Worm (Caenorhabditis elegans) whole organism, L2 larva: ENCODE data around the gene dpf-4.

Experiments used
- C34F6.9 ChIP-seq: fragments of 150-350 bp; optimal IDR thresholded peaks from 2 replicates; lab custom pipeline; 2014; ENCODE audit warnings: missing biosample characterization, missing genetic modification characterization
- F13H6.1 ChIP-seq: sonication (generic microtip); optimal IDR thresholded peaks from 2 replicates; lab custom pipeline; 2016; ENCODE audit warnings: missing genetic modification characterization, missing compliant biosample characterization
- R02D3.7 ChIP-seq: fragments of 150-350 bp; optimal IDR thresholded peaks from 2 replicates; lab custom pipeline; 2014; ENCODE audit warnings: missing biosample characterization, missing genetic modification characterization
- Y55F3AM.14 ChIP-seq: fragments of 200-800 bp; sonication (Bioruptor generic); optimal IDR thresholded peaks from 2 replicates; lab custom pipeline; 2018; ENCODE audit warnings: mild to moderate bottlenecking, missing genetic modification characterization, missing compliant biosample characterization
- ZK546.5 ChIP-seq: sonication (generic microtip); optimal IDR thresholded peaks from 2 replicates; lab custom pipeline; 2017; ENCODE audit warnings: missing biosample characterization, missing genetic modification characterization
- alr-1 ChIP-seq: fragments of 150-350 bp; optimal IDR thresholded peaks from 2 replicates; lab custom pipeline; 2014; ENCODE audit warnings: missing biosample characterization, missing genetic modification characterization
- aly-2 ChIP-seq: fragments of 150-350 bp; optimal IDR thresholded peaks from 2 replicates; lab custom pipeline; 2014; ENCODE audit warnings: missing biosample characterization, missing genetic modification characterization
- ama-1 ChIP-seq: fragments of 150-350 bp; optimal IDR thresholded peaks from 2 replicates; lab custom pipeline; 2018; ENCODE audit warnings: inconsistent platforms
- blmp-1 ChIP-seq: sonication (generic microtip); optimal IDR thresholded peaks from 2 replicates; lab custom pipeline; 2017; ENCODE audit warnings: missing genetic modification characterization, mild to moderate bottlenecking, missing compliant biosample characterization, antibody characterized with exemption, moderate library complexity; ENCODE audit not compliant: insufficient read depth
- ceh-16 ChIP-seq: fragments of 150-350 bp; optimal IDR thresholded peaks from 2 replicates; lab custom pipeline; 2014; ENCODE audit warnings: missing biosample characterization, missing genetic modification characterization
- ceh-82 ChIP-seq: fragments of 150-350 bp; optimal IDR thresholded peaks from 2 replicates; lab custom pipeline; 2014; ENCODE audit warnings: missing biosample characterization, missing genetic modification characterization
- crh-2 ChIP-seq: sonication (generic microtip); optimal IDR thresholded peaks from 2 replicates; lab custom pipeline; 2017; ENCODE audit warnings: missing biosample characterization, missing genetic modification characterization
- dmd-4 ChIP-seq: sonication (generic microtip); optimal IDR thresholded peaks from 2 replicates; lab custom pipeline; 2017; ENCODE audit warnings: missing biosample characterization, missing genetic modification characterization
- egl-27 ChIP-seq: sonication (generic microtip); optimal IDR thresholded peaks from 3 replicates; lab custom pipeline; 2017; ENCODE audit warnings: missing biosample characterization, missing genetic modification reagents, missing genetic modification characterization
- elt-1 ChIP-seq: fragments of 150-350 bp; optimal IDR thresholded peaks from 2 replicates; lab custom pipeline; 2014; ENCODE audit warnings: missing biosample characterization, missing genetic modification characterization
- elt-3 ChIP-seq: sonication (generic microtip); optimal IDR thresholded peaks from 2 replicates; lab custom pipeline; 2017; ENCODE audit warnings: missing biosample characterization, missing genetic modification characterization
- gmeb-1 ChIP-seq: fragments of 150-350 bp; optimal IDR thresholded peaks from 2 replicates; lab custom pipeline; 2014; ENCODE audit warnings: missing biosample characterization, missing genetic modification characterization
- lin-11 ChIP-seq: fragments of 150-350 bp; sonication (generic microtip); optimal IDR thresholded peaks from 2 replicates; lab custom pipeline; 2014; ENCODE audit warnings: missing biosample characterization, missing genetic modification characterization, inconsistent platforms, mixed read lengths
- lin-13 ChIP-seq: fragments of 150-350 bp; optimal IDR thresholded peaks from 2 replicates; lab custom pipeline; 2014; ENCODE audit warnings: missing biosample characterization, missing genetic modification reagents, missing genetic modification characterization
- lin-39 ChIP-seq: fragments of 150-350 bp; optimal IDR thresholded peaks from 2 replicates; lab custom pipeline; 2014; ENCODE audit warnings: missing biosample characterization, missing genetic modification reagents, missing genetic modification characterization
- lsy-2 ChIP-seq, 2 experiments: fragments of 150-350 bp in 1 of 2; sonication (generic microtip) in 1 of 2; optimal IDR thresholded peaks; 2 replicates each; lab custom pipeline; 2014 to 2017; ENCODE audit warnings: missing biosample characterization in 2 of 2, missing genetic modification characterization in 2 of 2
- mab-5 ChIP-seq: fragments of 150-350 bp; optimal IDR thresholded peaks from 2 replicates; lab custom pipeline; 2014; ENCODE audit warnings: missing biosample characterization, missing genetic modification characterization
- mbf-1 ChIP-seq: sonication (generic microtip); optimal IDR thresholded peaks from 2 replicates; lab custom pipeline; 2017; ENCODE audit warnings: missing biosample characterization, missing genetic modification characterization
- mdl-1 ChIP-seq, 2 experiments: fragments of 150-350 bp in 1 of 2; sonication (generic microtip) in 1 of 2; optimal IDR thresholded peaks; 2 replicates each; lab custom pipeline; 2017; ENCODE audit warnings: missing biosample characterization in 2 of 2, missing genetic modification characterization in 2 of 2
- nhr-10 ChIP-seq: sonication (generic microtip); optimal IDR thresholded peaks from 2 replicates; lab custom pipeline; 2017; ENCODE audit warnings: missing biosample characterization, missing genetic modification characterization
- nhr-11 ChIP-seq: fragments of 150-350 bp; optimal IDR thresholded peaks from 2 replicates; lab custom pipeline; 2014; ENCODE audit warnings: missing biosample characterization, missing genetic modification characterization
- nhr-12 ChIP-seq: fragments of 150-350 bp; optimal IDR thresholded peaks from 2 replicates; lab custom pipeline; 2014; ENCODE audit warnings: missing biosample characterization, missing genetic modification characterization
- nhr-129 ChIP-seq: fragments of 150-350 bp; optimal IDR thresholded peaks from 2 replicates; lab custom pipeline; 2014; ENCODE audit warnings: missing biosample characterization, missing genetic modification characterization
- nhr-21 ChIP-seq: fragments of 150-350 bp; optimal IDR thresholded peaks from 2 replicates; lab custom pipeline; 2014; ENCODE audit warnings: missing biosample characterization, missing genetic modification characterization
- nhr-23 ChIP-seq: fragments of 150-350 bp; optimal IDR thresholded peaks from 2 replicates; lab custom pipeline; 2014; ENCODE audit warnings: missing biosample characterization, missing genetic modification reagents, missing genetic modification characterization
- nhr-237 ChIP-seq: fragments of 150-350 bp; optimal IDR thresholded peaks from 2 replicates; lab custom pipeline; 2014; ENCODE audit warnings: missing biosample characterization, missing genetic modification characterization
- nhr-25 ChIP-seq: fragments of 150-350 bp; sonication (generic microtip); optimal IDR thresholded peaks from 3 replicates; lab custom pipeline; 2014; ENCODE audit warnings: missing biosample characterization, missing genetic modification characterization
- nhr-6 ChIP-seq: fragments of 150-350 bp; optimal IDR thresholded peaks from 2 replicates; lab custom pipeline; 2014; ENCODE audit warnings: missing biosample characterization, missing genetic modification characterization
- peb-1 ChIP-seq: fragments of 150-350 bp; optimal IDR thresholded peaks from 2 replicates; lab custom pipeline; 2014; ENCODE audit warnings: missing biosample characterization, missing genetic modification characterization
- sem-4 ChIP-seq: fragments of 150-350 bp; optimal IDR thresholded peaks from 2 replicates; lab custom pipeline; 2014; ENCODE audit warnings: missing biosample characterization, missing genetic modification reagents, missing genetic modification characterization
- skn-1 ChIP-seq: sonication (generic microtip); optimal IDR thresholded peaks from 2 replicates; lab custom pipeline; 2017; ENCODE audit warnings: missing biosample characterization, missing genetic modification characterization
- sma-9 ChIP-seq, 2 experiments: fragments of 150-350 bp in 1 of 2; sonication (generic microtip) in 1 of 2; optimal IDR thresholded peaks; 2 replicates each; lab custom pipeline; 2014 to 2016; ENCODE audit warnings: missing genetic modification characterization in 2 of 2, mild to moderate bottlenecking in 1 of 2, missing biosample characterization in 1 of 2, missing compliant biosample characterization in 1 of 2, missing genetic modification reagents in 1 of 2, moderate library complexity in 1 of 2
- snpc-4 ChIP-seq: fragments of 150-350 bp; optimal IDR thresholded peaks from 2 replicates; lab custom pipeline; 2014; ENCODE audit warnings: missing biosample characterization, missing genetic modification characterization
- unc-39 ChIP-seq: fragments of 150-350 bp; optimal IDR thresholded peaks from 2 replicates; lab custom pipeline; 2014; ENCODE audit warnings: missing biosample characterization, missing genetic modification characterization
- unc-62 ChIP-seq: fragments of 150-350 bp; optimal IDR thresholded peaks from 2 replicates; lab custom pipeline; 2014; ENCODE audit warnings: missing biosample characterization, missing genetic modification reagents, missing genetic modification characterization
- zag-1 ChIP-seq: fragments of 150-350 bp; optimal IDR thresholded peaks from 2 replicates; lab custom pipeline; 2014; ENCODE audit warnings: missing biosample characterization, missing genetic modification characterization
- ztf-1 ChIP-seq: fragments of 200-800 bp; sonication (Bioruptor generic); conservative IDR thresholded peaks from 2 replicates; pipeline ENCODE4 v1.3.6; 2022; ENCODE audit warnings: missing genetic modification characterization, missing compliant biosample characterization
- ztf-11 ChIP-seq: sonication (generic microtip); optimal IDR thresholded peaks from 2 replicates; lab custom pipeline; 2017; ENCODE audit warnings: missing biosample characterization, missing genetic modification characterization
- ztf-4 ChIP-seq: fragments of 150-350 bp; optimal IDR thresholded peaks from 2 replicates; lab custom pipeline; 2014; ENCODE audit warnings: missing biosample characterization, missing genetic modification characterization

dpf-4 gene

ce11 chrIII:5836261-5836660 is 22.8 kb upstream of the dpf-4 start (continued):
- TF ChIP-seq aly-2 (tag; lab: Kevin White, UChicago) (no peak), lsy-2 (tag; optimal IDR thresholded peaks at IDR 0.05; lab: Kevin White, UChicago) (no peak), elt-3 (tag; lab: Kevin White, UChicago) (no peak), nhr-21 (tag; lab: Kevin White, UChicago) (no peak), nhr-129 (tag; lab: Kevin White, UChicago) (peak; percentile 9), nhr-6 (tag; lab: Kevin White, UChicago) (no peak), nhr-25 (tag; lab: Kevin White, UChicago) (peak; percentile 5), elt-1 (peak; percentile 79), mab-5 (tag; lab: Kevin White, UChicago) (no peak), lin-39 (no peak), egl-27 (tag; lab: Kevin White, UChicago) (no peak), mbf-1 (no peak), unc-39 (tag; lab: Kevin White, UChicago) (no peak)

ce11 chrIII:5836816-5837215 is 22.3 kb upstream of the dpf-4 start, which contains the start of gene W04D12.1:
W04D12.1 (plus strand) TSS chrIII:5836926.
- TF ChIP-seq lin-39 (no peak), nhr-12 (tag; lab: Kevin White, UChicago) (no peak), ceh-82 (tag; lab: Kevin White, UChicago) (no peak), sem-4 (tag; lab: Kevin White, UChicago) (no peak), unc-62 (GFP tag; lab: Kevin White, UChicago) (no peak), ama-1 (lab: Kevin White, UChicago) (peak; percentile 14), blmp-1 (tag; lab: Kevin White, UChicago) (peak; percentile 3), elt-3 (tag; lab: Kevin White, UChicago) (no peak), R02D3.7 (tag; lab: Kevin White, UChicago) (no peak), Y55F3AM.14 (no peak), F13H6.1 (no peak), gmeb-1 (tag; lab: Kevin White, UChicago) (peak; percentile 35), aly-2 (tag; lab: Kevin White, UChicago) (no peak), mbf-1 (no peak), nhr-21 (tag; lab: Kevin White, UChicago) (no peak), nhr-23 (tag; lab: Kevin White, UChicago) (no peak), egl-27 (tag; lab: Kevin White, UChicago) (peak; percentile 23), nhr-129 (tag; lab: Kevin White, UChicago) (no peak), C34F6.9 (tag; lab: Kevin White, UChicago) (peak; percentile 18), zag-1 (tag; lab: Kevin White, UChicago) (no peak), elt-1 (no peak), unc-39 (tag; lab: Kevin White, UChicago) (no peak), lin-13 (GFP tag; lab: Kevin White, UChicago) (no peak), snpc-4 (tag; lab: Kevin White, UChicago) (no peak), alr-1 (tag; lab: Kevin White, UChicago) (no peak), dmd-4 (tag; lab: Kevin White, UChicago) (no peak), ztf-4 (no peak), nhr-6 (tag; lab: Kevin White, UChicago) (no peak), peb-1 (tag; lab: Kevin White, UChicago) (no peak), ztf-1 (GFP tag; lab: Robert Waterston, UW) (no peak), ztf-11 (tag; lab: Kevin White, UChicago) (no peak), nhr-25 (tag; lab: Kevin White, UChicago) (peak; percentile 2), mab-5 (tag; lab: Kevin White, UChicago) (no peak), lsy-2 (tag; optimal IDR thresholded peaks at IDR 0.05; lab: Kevin White, UChicago) (no peak), mdl-1 (tag; optimal IDR thresholded peaks at IDR 0.05; lab: Kevin White, UChicago) (no peak), nhr-10 (no peak), nhr-237 (tag; lab: Kevin White, UChicago) (no peak), skn-1 (no peak), ZK546.5 (tag; lab: Kevin White, UChicago) (no peak), nhr-11 (tag; lab: Kevin White, UChicago) (no peak), sma-9 (GFP tag; optimal IDR thresholded peaks at IDR 0.05; lab: Kevin White, UChicago) (peak; percentile 17), sma-9 (tag; optimal IDR thresholded peaks at IDR 0.05; lab: Kevin White, UChicago) (no peak), ceh-16 (tag; lab: Kevin White, UChicago) (no peak), lin-11 (tag; lab: Kevin White, UChicago) (no peak), crh-2 (tag; lab: Kevin White, UChicago) (no peak)
